Worm (Caenorhabditis elegans) whole organism, early embryonic: ENCODE measurements around the gene cdc-25.3.

Experiments
- F13C5.2 ChIP-seq: sonication (generic microtip); optimal IDR thresholded peaks from 2 replicates; lab custom pipeline; 2017; ENCODE audit warnings: mild to moderate bottlenecking, missing genetic modification characterization, inconsistent platforms, missing compliant biosample characterization
- ama-1 ChIP-seq: fragments of 150-350 bp; optimal IDR thresholded peaks from 2 replicates; lab custom pipeline; 2014
- ceh-13 ChIP-seq: fragments of 200-800 bp; sonication (Bioruptor generic); optimal IDR thresholded peaks from 2 replicates; lab custom pipeline; 2018; ENCODE audit warnings: mild to moderate bottlenecking, missing genetic modification characterization, missing compliant biosample characterization
- ceh-36 ChIP-seq: sonication (generic microtip); optimal IDR thresholded peaks from 2 replicates; lab custom pipeline; 2016; ENCODE audit warnings: missing genetic modification characterization, inconsistent platforms, missing compliant biosample characterization
- ets-7 ChIP-seq: sonication (generic microtip); optimal IDR thresholded peaks from 2 replicates; lab custom pipeline; 2016; ENCODE audit warnings: missing genotype, missing genetic modification characterization, missing compliant biosample characterization
- flt-1 ChIP-seq: fragments of 200-800 bp; sonication (Bioruptor generic); IDR thresholded peaks from 2 replicates; pipeline ENCODE4 v1.3.6; 2022; ENCODE audit warnings: missing genetic modification characterization, missing compliant biosample characterization
- tbx-11 ChIP-seq: fragments of 200-800 bp; sonication (Bioruptor generic); IDR thresholded peaks from 2 replicates; pipeline ENCODE4 v1.3.6; 2022; ENCODE audit warnings: missing genetic modification characterization, missing compliant biosample characterization

ce11 chrIII:8894782-8895181 is 22.9 kb downstream of the cdc-25.3 start, which contains the start of gene asna-1:
- TF ChIP-seq ceh-36 (tag; lab: Kevin White, UChicago) (no peak), ceh-13 (no peak), tbx-11 (GFP tag; lab: Robert Waterston, UW) (no peak), ama-1 (lab: Kevin White, UChicago) (no peak), ets-7 (tag; lab: Kevin White, UChicago) (no peak), flt-1 (GFP tag; lab: Robert Waterston, UW) (no peak), F13C5.2 (tag; lab: Kevin White, UChicago) (no peak)
